Fruit fly (Drosophila melanogaster) whole organism: ENCODE data around the gene CG31446.

ENCODE experiments used
- CG8478 ChIP-seq: fragments of >200 bp; optimal IDR thresholded peaks from 2 replicates; lab custom pipeline; 2018; ENCODE audit warnings: inconsistent platforms
- Dll ChIP-seq: fragments of >200 bp; optimal IDR thresholded peaks from 2 replicates; lab custom pipeline; 2017
- psq ChIP-seq: fragments of >200 bp; optimal IDR thresholded peaks from 2 replicates; lab custom pipeline; 2017
- usp ChIP-seq: fragments of >200 bp; optimal IDR thresholded peaks from 2 replicates; lab custom pipeline; 2017; ENCODE audit warnings: missing biosample characterization, missing genetic modification characterization, mixed read lengths

dm6 chr3R:15704376-15704775 is 11.5 kb downstream of the CG31446 start, which contains the start of gene CG5404:
- no peak for TF ChIP-seq CG8478 (lab: Kevin White, UChicago)
- TF ChIP-seq psq (lab: Kevin White, UChicago) = no peak
- no peak for TF ChIP-seq usp (GFP tag; lab: Kevin White, UChicago)
- TF ChIP-seq Dll = no peak
